Fruit fly (Drosophila melanogaster) whole organism, embryonic: Measurements from ENCODE around the gene CG10492.

Experiments used
- Atf3 ChIP-seq: fragments of 200-800 bp; sonication (Bioruptor generic); optimal IDR thresholded peaks from 3 replicates; lab custom pipeline; 2016; ENCODE audit warnings: missing biosample characterization, missing genetic modification characterization
- Atf6 ChIP-seq: fragments of 200-800 bp; sonication (Bioruptor generic); IDR thresholded peaks from 2 replicates; pipeline ENCODE4 v1.3.6; 2022; ENCODE audit warnings: missing biosample characterization, missing genetic modification characterization
- CG31441 ChIP-seq: fragments of 200-800 bp; sonication (Bioruptor generic); IDR thresholded peaks from 2 replicates; pipeline ENCODE4 v1.3.6; 2022; ENCODE audit warnings: missing biosample characterization, missing genetic modification characterization
- CG32532 ChIP-seq: fragments of 200-800 bp; sonication (Bioruptor generic); IDR thresholded peaks from 2 replicates; pipeline ENCODE4 v1.3.6; 2022; ENCODE audit warnings: missing biosample characterization, missing genetic modification characterization
- CG34224 ChIP-seq: fragments of 200-800 bp; sonication (Bioruptor generic); IDR thresholded peaks from 3 replicates; pipeline ENCODE4 v1.3.6; 2022; ENCODE audit warnings: missing biosample characterization, missing genetic modification characterization; ENCODE audit not compliant: partially characterized antibody
- CG42726 ChIP-seq: fragments of 200-800 bp; sonication (Bioruptor generic); IDR thresholded peaks from 2 replicates; pipeline ENCODE4 v1.3.6; 2022; ENCODE audit warnings: missing biosample characterization, missing genetic modification characterization; ENCODE audit not compliant: partially characterized antibody
- CG4328 ChIP-seq: fragments of 200-800 bp; sonication (Bioruptor generic); optimal IDR thresholded peaks from 3 replicates; lab custom pipeline; 2017; ENCODE audit warnings: missing biosample characterization, missing genetic modification reagents, missing genetic modification characterization
- CG43689 ChIP-seq: fragments of 200-800 bp; sonication (Bioruptor generic); IDR thresholded peaks from 2 replicates; pipeline ENCODE4 v1.3.6; 2022; ENCODE audit warnings: missing biosample characterization, missing genetic modification characterization
- CG4820 ChIP-seq: fragments of 200-800 bp; sonication (Bioruptor generic); optimal IDR thresholded peaks from 3 replicates; lab custom pipeline; 2016; ENCODE audit warnings: missing biosample characterization, missing genetic modification characterization
- CG7839 ChIP-seq: fragments of 200-800 bp; sonication (Bioruptor generic); optimal IDR thresholded peaks from 3 replicates; lab custom pipeline; 2018; ENCODE audit warnings: missing biosample characterization, mild to moderate bottlenecking, missing genetic modification characterization, moderate library complexity
- CG8359 ChIP-seq: fragments of 200-800 bp; sonication (Bioruptor generic); optimal IDR thresholded peaks from 2 replicates; lab custom pipeline; 2017; ENCODE audit warnings: missing biosample characterization, mild to moderate bottlenecking, missing genetic modification characterization, borderline replicate concordance
- CG9215 ChIP-seq: fragments of 200-800 bp; sonication (Bioruptor generic); IDR thresholded peaks from 2 replicates; pipeline ENCODE4 v1.3.6; 2022; ENCODE audit warnings: missing biosample characterization, missing genetic modification characterization
- CTCF ChIP-seq: fragments of 200-800 bp; sonication (Bioruptor generic); optimal IDR thresholded peaks from 2 replicates; lab custom pipeline; 2017; ENCODE audit warnings: missing biosample characterization, mild to moderate bottlenecking, missing genetic modification characterization, moderate library complexity
- D ChIP-seq, 2 experiments: fragments of 200-800 bp in 1 of 2; fragments of >200 bp in 1 of 2; sonication (Bioruptor generic) in 1 of 2; optimal IDR thresholded peaks; 2 replicates in 1 of 2; 3 replicates in 1 of 2; lab custom pipeline; 2017; ENCODE audit warnings: mild to moderate bottlenecking in 1 of 2, missing biosample characterization in 1 of 2, missing genetic modification characterization in 1 of 2, missing genetic modification reagents in 1 of 2
- D19A ChIP-seq: fragments of 200-800 bp; optimal IDR thresholded peaks from 3 replicates; lab custom pipeline; 2019; ENCODE audit warnings: missing biosample characterization, mild to moderate bottlenecking, missing genetic modification characterization, moderate library complexity
- Deaf1 ChIP-seq: fragments of 200-800 bp; optimal IDR thresholded peaks from 3 replicates; lab custom pipeline; 2019; ENCODE audit warnings: missing biosample characterization, mild to moderate bottlenecking, missing genetic modification characterization, moderate library complexity
- Drgx ChIP-seq: fragments of 200-800 bp; sonication (Bioruptor generic); IDR thresholded peaks from 2 replicates; pipeline ENCODE4 v1.3.6; 2022; ENCODE audit warnings: missing biosample characterization, missing genetic modification characterization
- E2f1 ChIP-seq: fragments of 200-800 bp; sonication (Bioruptor generic); IDR thresholded peaks from 2 replicates; pipeline ENCODE4 v1.3.6; 2022; ENCODE audit warnings: missing biosample characterization, missing genetic modification characterization
- Ets65A ChIP-seq: fragments of 200-800 bp; sonication (Bioruptor generic); peaks from one replicate; lab custom pipeline; 2016; ENCODE audit warnings: missing biosample characterization, missing genetic modification characterization
- Ets97D ChIP-seq: fragments of 200-800 bp; sonication (Bioruptor generic); optimal IDR thresholded peaks from 3 replicates; lab custom pipeline; 2016; ENCODE audit warnings: missing biosample characterization, missing genetic modification characterization
- Hsf ChIP-seq: fragments of 200-800 bp; sonication (Bioruptor generic); optimal IDR thresholded peaks from 3 replicates; lab custom pipeline; 2016; ENCODE audit warnings: missing biosample characterization, missing genetic modification characterization
- Lhr ChIP-seq: fragments of 200-800 bp; sonication (Bioruptor generic); optimal IDR thresholded peaks from 3 replicates; lab custom pipeline; 2017; ENCODE audit warnings: mild to moderate bottlenecking, missing biosample characterization, missing genetic modification reagents, missing genetic modification characterization
- Neu2 ChIP-seq: fragments of 200-800 bp; sonication (Bioruptor generic); optimal IDR thresholded peaks from 3 replicates; lab custom pipeline; 2016; ENCODE audit warnings: missing biosample characterization, missing genetic modification characterization, borderline replicate concordance
- Rfx ChIP-seq: fragments of 200-800 bp; sonication (Bioruptor generic); IDR thresholded peaks from 2 replicates; pipeline ENCODE4 v1.3.6; 2022; ENCODE audit warnings: missing biosample characterization, missing genetic modification characterization
- Scr ChIP-seq: fragments of 200-800 bp; sonication (Bioruptor generic); IDR thresholded peaks from 2 replicates; pipeline ENCODE4 v1.3.6; 2022; ENCODE audit warnings: missing biosample characterization, missing genetic modification characterization; ENCODE audit not compliant: partially characterized antibody
- Sox102F ChIP-seq: fragments of 200-800 bp; sonication (Bioruptor generic); optimal IDR thresholded peaks from 2 replicates; lab custom pipeline; 2018; ENCODE audit warnings: missing biosample characterization, mild to moderate bottlenecking, missing genetic modification characterization, moderate library complexity
- Stat92E ChIP-seq, 3 experiments: fragments of >200 bp in 2 of 3; fragments of 200-800 bp in 1 of 3; sonication (Bioruptor generic) in 1 of 3; optimal IDR thresholded peaks; 2 replicates each; lab custom pipeline; 2017 to 2019; ENCODE audit warnings: missing biosample characterization in 3 of 3, missing genetic modification characterization in 3 of 3, mild to moderate bottlenecking in 1 of 3, moderate library complexity in 1 of 3
- Tbp ChIP-seq: fragments of >200 bp; optimal IDR thresholded peaks from 2 replicates; lab custom pipeline; 2018; ENCODE audit warnings: missing biosample characterization, missing genetic modification characterization
- ato ChIP-seq: fragments of 200-800 bp; sonication (Bioruptor generic); IDR thresholded peaks from 2 replicates; pipeline ENCODE4 v1.3.6; 2022; ENCODE audit warnings: missing biosample characterization, missing genetic modification characterization; ENCODE audit not compliant: partially characterized antibody
- az2 ChIP-seq: fragments of 200-800 bp; sonication (Bioruptor generic); optimal IDR thresholded peaks from 3 replicates; lab custom pipeline; 2016; ENCODE audit warnings: missing biosample characterization, missing genetic modification characterization
- bcd ChIP-seq: fragments of 200-800 bp; sonication (Bioruptor generic); optimal IDR thresholded peaks from 2 replicates; lab custom pipeline; 2017; ENCODE audit warnings: missing biosample characterization, mild to moderate bottlenecking, missing genetic modification characterization
- cato ChIP-seq: fragments of 200-800 bp; sonication (Bioruptor generic); optimal IDR thresholded peaks from 2 replicates; lab custom pipeline; 2016; ENCODE audit warnings: missing biosample characterization, missing genetic modification characterization, borderline replicate concordance
- caup ChIP-seq: fragments of 200-800 bp; sonication (Bioruptor generic); optimal IDR thresholded peaks from 3 replicates; lab custom pipeline; 2017; ENCODE audit warnings: missing biosample characterization, mild to moderate bottlenecking, missing genetic modification characterization, moderate library complexity; ENCODE audit not compliant: severe bottlenecking
- chif ChIP-seq, 2 experiments: fragments of 200-800 bp; sonication (Bioruptor generic); optimal IDR thresholded peaks; 3 replicates each; lab custom pipeline; 2016; ENCODE audit warnings: missing biosample characterization in 2 of 2, missing genetic modification characterization in 2 of 2
- gcm ChIP-seq: fragments of 200-800 bp; sonication (Bioruptor generic); optimal IDR thresholded peaks from 2 replicates; lab custom pipeline; 2019; ENCODE audit warnings: missing biosample characterization, mild to moderate bottlenecking, missing genetic modification characterization, moderate library complexity
- gfzf ChIP-seq: fragments of 200-800 bp; sonication (Bioruptor generic); optimal IDR thresholded peaks from 2 replicates; lab custom pipeline; 2016; ENCODE audit warnings: missing biosample characterization, mild to moderate bottlenecking, missing genetic modification characterization, moderate library complexity
- h ChIP-seq: fragments of >200 bp; optimal IDR thresholded peaks from 2 replicates; lab custom pipeline; 2017
- ind ChIP-seq: fragments of 200-800 bp; sonication (Bioruptor generic); optimal IDR thresholded peaks from 3 replicates; lab custom pipeline; 2016; ENCODE audit warnings: missing biosample characterization, missing genetic modification characterization
- kay ChIP-seq: fragments of 200-800 bp; sonication (Bioruptor generic); optimal IDR thresholded peaks from 2 replicates; lab custom pipeline; 2016; ENCODE audit warnings: missing biosample characterization, missing genetic modification characterization
- otp ChIP-seq: fragments of 200-800 bp; sonication (Bioruptor generic); IDR thresholded peaks from 3 replicates; pipeline ENCODE4, ENCODE4 v1.3.6; 2022; ENCODE audit warnings: missing biosample characterization, missing genetic modification characterization
- pb ChIP-seq: fragments of 200-800 bp; sonication (Bioruptor generic); optimal IDR thresholded peaks from 3 replicates; lab custom pipeline; 2016; ENCODE audit warnings: missing biosample characterization, missing genetic modification characterization
- pfk ChIP-seq: fragments of 200-800 bp; sonication (Bioruptor generic); optimal IDR thresholded peaks from 2 replicates; lab custom pipeline; 2018; ENCODE audit warnings: missing biosample characterization, mild to moderate bottlenecking, missing genetic modification characterization, moderate library complexity
- row ChIP-seq: fragments of 200-800 bp; sonication (Bioruptor generic); IDR thresholded peaks from 3 replicates; pipeline ENCODE4 v1.3.6; 2022; ENCODE audit warnings: missing biosample characterization, missing genetic modification characterization
- sens ChIP-seq: fragments of 200-800 bp; sonication (Bioruptor generic); peaks from one replicate; lab custom pipeline; 2016; ENCODE audit warnings: missing biosample characterization, missing genetic modification characterization
- seq ChIP-seq: fragments of 200-800 bp; sonication (Bioruptor generic); IDR thresholded peaks from 2 replicates; pipeline ENCODE4 v1.3.6; 2022; ENCODE audit warnings: missing biosample characterization, missing genetic modification characterization
- slbo ChIP-seq: fragments of 200-800 bp; sonication (Bioruptor generic); IDR thresholded peaks from 2 replicates; pipeline ENCODE4 v1.3.6; 2022; ENCODE audit warnings: missing biosample characterization, missing genetic modification characterization
- sug ChIP-seq: fragments of 200-800 bp; optimal IDR thresholded peaks from 2 replicates; lab custom pipeline; 2019; ENCODE audit warnings: missing biosample characterization, mild to moderate bottlenecking, missing genetic modification characterization, moderate library complexity
- tna ChIP-seq: fragments of 200-800 bp; sonication (Bioruptor generic); IDR thresholded peaks from 2 replicates; pipeline ENCODE4 v1.3.6; 2022; ENCODE audit warnings: missing biosample characterization, missing genetic modification characterization; ENCODE audit not compliant: partially characterized antibody
- tup ChIP-seq: fragments of 200-800 bp; sonication (Bioruptor generic); optimal IDR thresholded peaks from 2 replicates; lab custom pipeline; 2016; ENCODE audit warnings: missing biosample characterization, mild to moderate bottlenecking, missing genetic modification characterization, moderate library complexity
- zf30C ChIP-seq: fragments of 200-800 bp; sonication (Bioruptor generic); optimal IDR thresholded peaks from 3 replicates; lab custom pipeline; 2018; ENCODE audit warnings: missing biosample characterization, mild to moderate bottlenecking, missing genetic modification characterization

The CG10492 gene

dm6 chr2L:19069548-19070145, 15.8 kb downstream of the CG10492 start, which contains the start of gene CG10702 (continued):
- TF ChIP-seq CG9215 (GFP tag; lab: Robert Waterston, UW) (0 out of 2 replicates have a peak, but pooled peaks have one; percentile 8), h (lab: Kevin White, UChicago) (no peak), D (optimal IDR thresholded peaks at IDR 0.05; lab: Kevin White, UChicago) (no peak), D (GFP tag; optimal IDR thresholded peaks at IDR 0.05; lab: Kevin White, UChicago) (peak; percentile 14), Tbp (no peak), CG7839 (no peak), caup (no peak), Atf3 (no peak), Neu2 (GFP tag; lab: Kevin White, UChicago) (no peak), CG8359 (no peak), CG34224 (GFP tag; lab: Robert Waterston, UW) (no peak), Drgx (GFP tag; lab: Robert Waterston, UW) (peak; percentile 33; the same call in 1 of the 2 replicates), zf30C (GFP tag; lab: Kevin White, UChicago) (no peak), Ets65A (peak; percentile 91), D19A (tag; lab: Kevin White, UChicago) (peak; percentile 80), sens (GFP tag; lab: Kevin White, UChicago) (peak; percentile 51), slbo (GFP tag; lab: Robert Waterston, UW) (no peak), CG31441 (GFP tag; lab: Robert Waterston, UW) (peak; percentile 33; the same call in 1 of the 2 replicates), tup (GFP tag; lab: Kevin White, UChicago) (no peak), Lhr (GFP tag; lab: Kevin White, UChicago) (no peak), row (GFP tag; lab: Robert Waterston, UW) (peak; percentile 34; the same call in 1 of the 3 replicates), pb (GFP tag; lab: Kevin White, UChicago) (no peak), tna (GFP tag; lab: Robert Waterston, UW) (no peak), CG4328 (GFP tag; lab: Kevin White, UChicago) (no peak), gcm (GFP tag; lab: Kevin White, UChicago) (no peak), bcd (GFP tag; lab: Kevin White, UChicago) (peak; percentile 20), sug (no peak), Hsf (no peak), ato (GFP tag; lab: Robert Waterston, UW) (no peak), CG32532 (0 out of 2 replicates have a peak, but pooled peaks have one; percentile 29), otp (GFP tag; lab: Robert Waterston, UW) (0 out of 3 replicates have a peak, but pooled peaks have one; percentile 19), gfzf (GFP tag; lab: Kevin White, UChicago) (no peak), E2f1 (GFP tag; lab: Robert Waterston, UW) (no peak), CG43689 (no peak), kay (GFP tag; lab: Kevin White, UChicago) (no peak), Scr (no peak), Ets97D (GFP tag; lab: Kevin White, UChicago) (no peak), az2 (GFP tag; lab: Kevin White, UChicago) (no peak), seq (GFP tag; lab: Robert Waterston, UW) (no peak), chif (GFP tag; optimal IDR thresholded peaks at IDR 0.05; lab: Kevin White, UChicago) (no peak), Atf6 (GFP tag; lab: Robert Waterston, UW) (no peak), pfk (no peak), Rfx (GFP tag; lab: Robert Waterston, UW) (peak; percentile 62), CTCF (no peak), Stat92E (GFP tag; optimal IDR thresholded peaks at IDR 0.05; lab: Kevin White, UChicago) (no peak), cato (GFP tag; lab: Kevin White, UChicago) (no peak), CG42726 (GFP tag; lab: Robert Waterston, UW) (no peak), CG4820 (no peak), Sox102F (GFP tag; lab: Kevin White, UChicago) (peak; percentile 15), Deaf1 (tag; lab: Kevin White, UChicago) (peak; percentile 21), ind (peak; percentile 7)
